Fruit fly (Drosophila melanogaster) whole organism, larva: Measurements from ENCODE around the gene CG17109.
A peak's percentile ranks its signal among the peaks of the same experiment; 100 is the strongest.

ENCODE experiments used
- noc ChIP-seq: fragments of 200-800 bp; sonication (Bioruptor generic); optimal IDR thresholded peaks from 3 replicates; lab custom pipeline; 2019; ENCODE audit warnings: missing biosample characterization, mild to moderate bottlenecking, missing genetic modification characterization, moderate library complexity

CG17109 gene

DNA sequence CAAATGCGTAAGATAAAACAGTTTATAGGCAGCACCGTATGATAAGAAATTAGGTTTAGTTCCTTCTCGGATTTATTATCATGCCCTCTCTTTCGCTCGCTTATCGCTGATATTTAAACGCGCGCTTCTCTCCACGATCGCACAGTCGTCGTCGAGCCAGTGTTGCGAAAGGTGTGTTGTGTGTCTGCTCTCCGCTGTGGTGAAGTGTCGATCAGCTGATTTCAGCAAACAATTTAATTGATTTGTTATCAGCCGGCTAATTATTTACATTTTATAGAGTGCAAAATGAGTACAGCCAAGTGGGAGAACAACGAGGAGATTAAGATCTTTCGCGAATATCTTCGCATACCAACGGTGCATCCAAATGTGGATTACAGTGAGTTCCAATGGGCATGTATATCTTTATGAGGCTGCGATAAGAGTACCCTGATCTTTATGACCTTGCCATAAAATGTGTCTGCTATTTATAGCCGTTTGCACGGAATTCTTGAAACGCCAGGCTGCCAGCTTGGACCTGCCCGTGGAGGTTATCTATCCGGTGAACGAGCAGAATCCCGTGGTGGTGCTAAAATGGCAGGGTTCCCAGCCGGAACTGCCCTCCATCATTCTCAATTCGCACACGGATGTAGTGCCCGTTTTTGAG lies 3.8 kb upstream of the CG17109 start, which contains the start of the genes CG17110 and CG6726:
Gene CG17110 (plus strand): TSS at position 139 of the 643 bp plus-strand sequence.
Gene CG6726 (plus strand): TSS at position 139 of the 643 bp plus-strand sequence.
- TF ChIP-seq noc = peak; percentile 39

dm6 chr3R:23097197-23097809 lies 1.8 kb downstream of the CG17109 start, which contains the start of gene CG6733:
Gene CG6733, plus strand, starts transcription at chr3R:23097728.
- TF ChIP-seq noc = peak; percentile 32

- no peak for TF ChIP-seq noc
These were observed 3.7 kb downstream of the CG17109 start, which contains the start of gene CG6738 for dm6 chr3R:23099233-23099632. Gene CG6738, plus strand, starts transcription at chr3R:23099533.

- no peak for TF ChIP-seq noc
These were observed 15.2 kb downstream of the CG17109 start for dm6 chr3R:23110724-23111123.

- no peak for TF ChIP-seq noc
These were observed 17.3 kb downstream of the CG17109 start, which contains the start of gene Cow for dm6 chr3R:23112680-23113362. Gene Cow, minus strand, starts transcription at chr3R:23112730.

dm6 chr3R:23117683-23118470 lies 22.4 kb downstream of the CG17109 start, which contains the start of the genes Rassf and CenB1A:
Gene Rassf, minus strand, starts transcription at chr3R:23117931.
Gene CenB1A, plus strand, starts transcription at chr3R:23118400.
- TF ChIP-seq noc = no peak

DNA sequence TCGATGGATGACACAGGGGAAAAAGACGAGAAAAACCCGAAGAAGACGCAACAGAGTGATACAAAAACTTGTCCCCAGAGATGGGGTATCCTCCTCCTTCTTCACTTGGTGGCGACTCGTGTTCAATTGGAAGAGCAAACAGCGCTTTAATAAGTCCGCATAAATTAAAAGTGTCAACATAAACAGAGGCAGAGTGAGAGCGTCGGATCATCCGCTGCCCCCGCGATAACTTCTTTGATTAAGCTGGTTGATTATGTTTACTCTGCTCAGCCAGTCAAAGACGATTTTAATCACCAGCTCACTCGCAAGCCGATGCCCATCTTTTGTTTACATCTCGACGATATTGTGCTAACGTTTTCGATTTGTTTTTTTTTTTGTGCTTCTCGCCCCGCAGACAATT lies 24.4 kb downstream of the CG17109 start:
- TF ChIP-seq noc = peak; percentile 3

dm6 chr3R:23120933-23121332 lies 25.4 kb downstream of the CG17109 start:
- TF ChIP-seq noc = no peak

DNA sequence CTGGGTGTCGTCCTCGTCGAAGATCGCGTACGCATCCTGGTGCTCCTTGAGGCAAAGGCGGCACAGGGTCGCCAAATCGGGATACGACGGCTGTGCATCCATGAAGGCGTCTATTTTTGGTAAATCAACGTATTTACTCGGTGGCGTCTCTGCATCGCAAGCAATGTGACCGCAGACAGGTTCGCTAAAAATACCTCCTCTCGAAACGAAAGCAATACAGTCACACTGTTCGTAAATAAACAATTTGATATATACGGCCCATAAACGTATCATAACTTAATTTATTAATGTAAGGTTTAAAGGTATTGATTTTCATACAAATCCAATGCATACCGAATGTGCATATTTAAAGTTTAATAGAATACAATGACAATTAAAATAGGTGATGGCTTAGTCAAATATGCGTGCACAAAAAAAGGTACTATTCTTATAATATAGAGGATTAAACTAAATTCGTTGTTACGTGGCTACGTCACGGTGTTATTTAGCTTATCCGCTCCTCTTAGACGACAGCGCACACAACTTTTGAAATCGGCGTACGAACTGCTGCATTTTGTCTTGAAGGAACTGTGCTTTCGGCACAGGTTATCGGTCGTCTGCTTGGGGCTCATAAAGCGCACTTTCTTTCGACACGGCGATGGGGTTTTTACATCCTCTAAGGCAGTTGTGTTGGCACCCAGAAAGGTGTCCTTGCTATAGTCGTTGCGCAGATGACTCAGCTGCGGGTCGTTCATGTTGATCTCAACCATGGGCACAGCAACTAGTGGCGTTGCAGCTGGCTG lies 30.9 kb downstream of the CG17109 start, which contains the start of gene CG31365:
Gene CG31365 (minus strand): TSS at position 182 of the 782 bp plus-strand sequence.
- TF ChIP-seq noc = no peak

dm6 chr3R:23127796-23128195 lies 32.3 kb downstream of the CG17109 start, which contains the start of gene CG31457:
Gene CG31457, minus strand, starts transcription at chr3R:23127981.
- TF ChIP-seq noc = no peak

DNA sequence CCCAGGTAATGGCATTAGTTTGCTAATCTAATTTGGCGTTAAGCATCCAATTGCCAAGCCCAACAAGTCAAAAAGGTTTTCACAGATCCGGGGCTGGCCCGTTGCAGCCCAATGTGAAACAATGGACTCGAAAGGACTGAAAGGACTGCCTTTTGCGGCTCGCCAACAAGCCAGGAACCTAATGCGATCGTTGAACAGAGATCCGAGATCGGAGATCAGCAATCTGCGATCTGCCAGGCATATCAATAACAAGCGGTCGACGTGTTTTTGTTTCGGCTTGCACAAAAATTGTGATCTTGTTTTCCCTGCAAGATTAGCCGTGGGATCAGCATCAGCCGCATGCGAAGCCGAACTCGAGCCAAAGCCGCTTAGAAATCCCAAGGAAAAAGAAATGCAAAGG lies 34.1 kb downstream of the CG17109 start:
- no peak for TF ChIP-seq noc

- no peak for TF ChIP-seq noc
These were observed 34.7 kb downstream of the CG17109 start for dm6 chr3R:23130181-23130580.

dm6 chr3R:23130884-23131283 lies 35.4 kb downstream of the CG17109 start:
- TF ChIP-seq noc = no peak

DNA sequence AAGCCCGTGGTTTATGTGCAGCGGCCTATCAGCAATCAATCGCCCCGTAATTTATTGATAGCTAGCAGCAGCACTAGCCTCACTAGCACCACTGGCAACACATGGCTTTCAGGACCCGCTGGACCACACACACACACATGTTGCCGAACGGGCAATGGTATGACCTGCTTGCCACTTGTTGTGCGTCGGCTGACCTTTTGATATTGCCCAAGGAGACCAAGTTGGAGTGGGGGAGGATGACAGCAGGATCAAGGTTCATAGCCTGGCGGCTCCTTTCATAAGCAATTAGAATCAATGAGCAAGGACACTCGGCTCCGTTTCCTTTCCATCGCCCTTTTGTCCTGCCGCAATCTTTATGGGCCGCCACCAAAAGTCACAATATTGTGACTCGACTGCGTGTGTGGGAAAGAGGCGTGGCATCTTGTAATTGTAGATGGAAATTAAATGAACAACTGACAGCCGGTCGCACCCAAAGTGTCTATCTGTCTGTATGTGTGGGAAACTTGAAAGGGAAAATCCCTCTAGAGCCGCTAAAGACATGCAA lies 35.9 kb downstream of the CG17109 start:
- no peak for TF ChIP-seq noc

- TF ChIP-seq noc = no peak
These were observed 36.8 kb downstream of the CG17109 start for dm6 chr3R:23132299-23132698.
